Worm (Caenorhabditis elegans): Measurements from ENCODE around the gene cit-1.1.

cit-1.1 gene

ce11 chrIII:8042775-8043174 lies 33.2 kb upstream of the cit-1.1 start, which contains the start of gene K12H4.6:
TSS of gene K12H4.6 (minus strand) at chrIII:8042875.
- no peak for TF ChIP-seq pha-4 (tag; optimal IDR thresholded peaks at IDR 0.05)
- TF ChIP-seq lsy-12 (tag; optimal IDR thresholded peaks at IDR 0.05) = no peak
- TF ChIP-seq elt-2 (tag; optimal IDR thresholded peaks at IDR 0.05) = no peak
- TF ChIP-seq mml-1 (tag; optimal IDR thresholded peaks at IDR 0.05) = no peak
- no peak for TF ChIP-seq fkh-10 (GFP tag; optimal IDR thresholded peaks at IDR 0.05)
- TF ChIP-seq unc-62 (GFP tag; optimal IDR thresholded peaks at IDR 0.05) = no peak
- no peak for TF ChIP-seq ceh-9 (tag; optimal IDR thresholded peaks at IDR 0.05)

DNA sequence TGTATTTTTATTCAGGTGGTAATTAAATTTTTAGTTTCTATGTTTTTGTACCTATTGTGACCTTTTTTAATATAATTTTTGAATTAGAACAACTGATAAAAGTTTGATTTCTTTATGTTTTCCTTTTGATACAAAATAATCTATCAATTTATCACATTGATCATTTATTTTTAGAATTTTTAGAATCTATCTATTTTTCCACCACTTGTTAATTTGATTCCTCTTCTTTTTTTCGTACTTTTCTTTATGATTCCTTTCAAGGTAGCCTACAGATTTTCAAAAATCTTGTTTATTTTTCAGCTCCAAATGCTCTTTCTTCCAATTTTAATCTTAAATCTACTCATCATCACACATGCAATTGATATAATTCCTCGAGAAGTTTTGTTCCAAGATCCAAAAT lies 28.3 kb upstream of the cit-1.1 start, which contains the start of gene dpf-6:
dpf-6 (plus strand) TSS at position 301 of the 400 bp plus-strand sequence.
- TF ChIP-seq ztf-11 (tag; optimal IDR thresholded peaks at IDR 0.05) = no peak

DNA sequence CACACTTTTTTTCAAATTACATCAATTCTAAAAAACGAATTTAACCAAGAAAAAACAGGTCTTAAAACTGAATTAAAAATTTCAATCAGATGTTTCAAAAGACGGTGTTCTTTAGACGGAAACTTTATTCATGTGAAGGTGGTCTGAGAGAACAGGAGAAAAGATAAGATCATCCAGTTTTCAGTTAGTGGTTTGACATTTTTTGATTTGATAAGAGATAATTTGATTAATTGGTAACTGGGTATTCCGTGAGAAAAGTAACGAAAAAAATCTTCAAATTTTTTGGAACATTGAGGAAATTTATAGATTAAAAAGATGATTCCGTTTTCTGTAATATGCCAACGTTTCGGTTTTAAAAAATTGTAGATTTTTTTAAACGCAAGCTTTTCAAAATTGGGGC lies 26.9 kb upstream of the cit-1.1 start:
- TF ChIP-seq nhr-25 (tag; optimal IDR thresholded peaks at IDR 0.05) (no peak), nhr-23 (tag; optimal IDR thresholded peaks at IDR 0.05) (peak; percentile 1), elt-3 (tag; optimal IDR thresholded peaks at IDR 0.05) (peak in 1 of 3 experiments; percentile 79), nhr-11 (tag; optimal IDR thresholded peaks at IDR 0.05) (no peak)

ce11 chrIII:8036050-8036449 lies 26.4 kb upstream of the cit-1.1 start:
- no peak for TF ChIP-seq ztf-4 (tag; optimal IDR thresholded peaks at IDR 0.05)
- no peak for TF ChIP-seq sea-2 (GFP tag; optimal IDR thresholded peaks at IDR 0.05)
- TF ChIP-seq fos-1 (tag; optimal IDR thresholded peaks at IDR 0.05) = no peak
- TF ChIP-seq nhr-76 (tag; optimal IDR thresholded peaks at IDR 0.05) = no peak
- TF ChIP-seq hmg-11 (tag; optimal IDR thresholded peaks at IDR 0.05) = no peak
- no peak for TF ChIP-seq lin-15B (tag; optimal IDR thresholded peaks at IDR 0.05)
- no peak for TF ChIP-seq fkh-10 (GFP tag; optimal IDR thresholded peaks at IDR 0.05)
- no peak for TF ChIP-seq lin-39 (tag; optimal IDR thresholded peaks at IDR 0.05)
- TF ChIP-seq nhr-67 (tag; optimal IDR thresholded peaks at IDR 0.05) = no peak
- TF ChIP-seq ceh-82 (tag; optimal IDR thresholded peaks at IDR 0.05) = no peak
- TF ChIP-seq R02D3.7 (tag; optimal IDR thresholded peaks at IDR 0.05) = no peak
- no peak for TF ChIP-seq jun-1 (tag; optimal IDR thresholded peaks at IDR 0.05)
- TF ChIP-seq nhr-23 (tag; optimal IDR thresholded peaks at IDR 0.05) = no peak

ce11 chrIII:8033534-8033933 lies 23.9 kb upstream of the cit-1.1 start, which contains the start of gene F44B9.10:
TSS of gene F44B9.10 (minus strand) at chrIII:8033634.
- TF ChIP-seq pqm-1 (tag; optimal IDR thresholded peaks at IDR 0.05) = no peak
- no peak for TF ChIP-seq nhr-25 (tag; optimal IDR thresholded peaks at IDR 0.05)
- no peak for TF ChIP-seq daf-12 (tag; optimal IDR thresholded peaks at IDR 0.05)
- no peak for TF ChIP-seq tbx-2 (tag; optimal IDR thresholded peaks at IDR 0.05)
- TF ChIP-seq elt-2 (tag; optimal IDR thresholded peaks at IDR 0.05) = no peak
- TF ChIP-seq lin-15B (tag; optimal IDR thresholded peaks at IDR 0.05) = no peak
- no peak for TF ChIP-seq unc-62 (GFP tag; optimal IDR thresholded peaks at IDR 0.05)
- TF ChIP-seq R02D3.7 (tag; optimal IDR thresholded peaks at IDR 0.05) = no peak
- TF ChIP-seq pha-4 (tag; optimal IDR thresholded peaks at IDR 0.05) = no peak
- no peak for TF ChIP-seq nhr-67 (tag; optimal IDR thresholded peaks at IDR 0.05)
- no peak for TF ChIP-seq nhr-43 (tag; optimal IDR thresholded peaks at IDR 0.05; ENCODE audit: poor library complexity, severe bottlenecking)
- TF ChIP-seq hmg-11 (tag; optimal IDR thresholded peaks at IDR 0.05) = no peak

DNA sequence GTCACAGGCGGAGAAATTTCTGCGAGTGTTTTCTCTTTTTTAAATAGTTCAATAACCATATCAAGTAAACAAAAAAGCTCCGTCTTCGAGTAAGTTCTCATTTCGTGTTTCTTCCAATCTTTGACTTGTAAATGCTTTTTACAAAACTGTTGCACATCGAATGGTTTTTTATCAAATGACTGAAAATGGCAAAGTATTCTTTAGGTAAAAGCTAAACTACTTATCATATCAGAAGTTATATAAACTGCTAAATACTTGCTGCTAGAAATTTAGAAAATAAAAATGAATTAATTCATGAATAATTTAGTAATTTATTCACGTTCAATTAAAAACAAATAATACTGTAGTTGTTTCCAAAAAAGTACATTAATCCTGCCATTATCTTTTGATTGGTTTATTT lies 21.3 kb upstream of the cit-1.1 start, which contains the start of gene F44B9.9:
F44B9.9 (minus strand) TSS at position 101 of the 400 bp plus-strand sequence.
- no peak for TF ChIP-seq pha-4 (tag; optimal IDR thresholded peaks at IDR 0.05)
- TF ChIP-seq pqm-1 (tag; optimal IDR thresholded peaks at IDR 0.05) = no peak
- TF ChIP-seq R02D3.7 (tag; optimal IDR thresholded peaks at IDR 0.05) = no peak
- TF ChIP-seq nhr-23 (tag; optimal IDR thresholded peaks at IDR 0.05) = no peak
- TF ChIP-seq nhr-25 (tag; optimal IDR thresholded peaks at IDR 0.05) = no peak
- TF ChIP-seq eor-1 (tag; optimal IDR thresholded peaks at IDR 0.05) = no peak
- TF ChIP-seq ztf-11 (tag; optimal IDR thresholded peaks at IDR 0.05) = no peak
- no peak for TF ChIP-seq fos-1 (tag; optimal IDR thresholded peaks at IDR 0.05)
- no peak for TF ChIP-seq jun-1 (tag; optimal IDR thresholded peaks at IDR 0.05)
- TF ChIP-seq zag-1 (tag; optimal IDR thresholded peaks at IDR 0.05) = no peak
- TF ChIP-seq nhr-77 (tag; optimal IDR thresholded peaks at IDR 0.05) = no peak
- TF ChIP-seq elt-2 (tag; optimal IDR thresholded peaks at IDR 0.05) = no peak
- TF ChIP-seq mdl-1 (tag; optimal IDR thresholded peaks at IDR 0.05) = no peak
- TF ChIP-seq lin-39 (tag; optimal IDR thresholded peaks at IDR 0.05) = no peak
- TF ChIP-seq ztf-4 (tag; optimal IDR thresholded peaks at IDR 0.05) = no peak
- no peak for TF ChIP-seq ama-1 (optimal IDR thresholded peaks at IDR 0.05)
- no peak for TF ChIP-seq tbx-2 (tag; optimal IDR thresholded peaks at IDR 0.05)

All from whole organism, L3 larva.